Worm (Caenorhabditis elegans): ENCODE measurements around the gene H12I19.115.

DNA sequence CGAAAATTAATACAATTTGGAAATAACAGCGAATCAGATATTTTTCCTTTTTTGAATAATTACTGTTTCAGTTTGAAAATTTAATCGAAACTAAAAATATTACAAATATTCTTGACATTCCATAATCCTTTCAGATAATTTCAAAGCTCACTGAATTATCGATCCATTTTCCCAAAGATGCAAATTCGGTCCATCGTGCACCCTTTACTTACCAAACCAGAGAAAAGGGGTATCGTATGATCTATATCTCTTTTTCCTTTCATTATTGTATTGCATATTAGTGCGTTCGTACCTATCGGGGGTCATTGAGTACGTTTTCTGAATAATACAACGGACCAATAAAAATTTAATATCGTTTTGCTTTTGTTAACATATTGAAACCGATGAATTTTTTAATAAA is 22.9 kb downstream of the H12I19.115 start:
- no peak for TF ChIP-seq ama-1 (optimal IDR thresholded peaks at IDR 0.05)
- no peak for TF ChIP-seq pes-1 (GFP tag; IDR thresholded peaks at IDR 0.05)
- no peak for TF ChIP-seq hmg-4 (GFP tag; optimal IDR thresholded peaks at IDR 0.05)
- TF ChIP-seq F13C5.2 (tag; optimal IDR thresholded peaks at IDR 0.05): no peak
- no peak for TF ChIP-seq flt-1 (GFP tag; IDR thresholded peaks at IDR 0.05)
- no peak for TF ChIP-seq tra-4 (tag; optimal IDR thresholded peaks at IDR 0.05)
- TF ChIP-seq aly-1 (tag; optimal IDR thresholded peaks at IDR 0.05): no peak
- no peak for TF ChIP-seq sea-1 (GFP tag; conservative IDR thresholded peaks at IDR 0.05)
- no peak for TF ChIP-seq hnd-1 (tag; optimal IDR thresholded peaks at IDR 0.05)
- TF ChIP-seq hmbx-1 (tag; optimal IDR thresholded peaks at IDR 0.05): no peak
- TF ChIP-seq tbx-11 (GFP tag; IDR thresholded peaks at IDR 0.05): no peak
- TF ChIP-seq ceh-13 (GFP tag; optimal IDR thresholded peaks at IDR 0.05): no peak
- TF ChIP-seq scrt-1 (GFP tag; IDR thresholded peaks at IDR 0.05): no peak
- no peak for TF ChIP-seq ceh-36 (tag; optimal IDR thresholded peaks at IDR 0.05)

Data from whole organism, early embryonic.